Worm (Caenorhabditis elegans) whole organism, L2 larva: ENCODE measurements around the gene srbc-13.

Source experiments
- R02D3.7 ChIP-seq: fragments of 150-350 bp; optimal IDR thresholded peaks from 2 replicates; lab custom pipeline; 2014; ENCODE audit warnings: missing biosample characterization, missing genetic modification characterization
- ZK546.5 ChIP-seq: sonication (generic microtip); optimal IDR thresholded peaks from 2 replicates; lab custom pipeline; 2017; ENCODE audit warnings: missing biosample characterization, missing genetic modification characterization
- ama-1 ChIP-seq: fragments of 150-350 bp; optimal IDR thresholded peaks from 2 replicates; lab custom pipeline; 2018; ENCODE audit warnings: inconsistent platforms
- lsy-2 ChIP-seq, 2 experiments: fragments of 150-350 bp in 1 of 2; sonication (generic microtip) in 1 of 2; optimal IDR thresholded peaks; 2 replicates each; lab custom pipeline; 2014 to 2017; ENCODE audit warnings: missing biosample characterization in 2 of 2, missing genetic modification characterization in 2 of 2
- nhr-11 ChIP-seq: fragments of 150-350 bp; optimal IDR thresholded peaks from 2 replicates; lab custom pipeline; 2014; ENCODE audit warnings: missing biosample characterization, missing genetic modification characterization
- nhr-129 ChIP-seq: fragments of 150-350 bp; optimal IDR thresholded peaks from 2 replicates; lab custom pipeline; 2014; ENCODE audit warnings: missing biosample characterization, missing genetic modification characterization
- nhr-77 ChIP-seq: fragments of 150-350 bp; optimal IDR thresholded peaks from 2 replicates; lab custom pipeline; 2014; ENCODE audit warnings: missing biosample characterization, missing genetic modification characterization
- sem-4 ChIP-seq: fragments of 150-350 bp; optimal IDR thresholded peaks from 2 replicates; lab custom pipeline; 2014; ENCODE audit warnings: missing biosample characterization, missing genetic modification reagents, missing genetic modification characterization
- sma-9 ChIP-seq, 2 experiments: fragments of 150-350 bp in 1 of 2; sonication (generic microtip) in 1 of 2; optimal IDR thresholded peaks; 2 replicates each; lab custom pipeline; 2014 to 2016; ENCODE audit warnings: missing genetic modification characterization in 2 of 2, mild to moderate bottlenecking in 1 of 2, missing biosample characterization in 1 of 2, missing compliant biosample characterization in 1 of 2, missing genetic modification reagents in 1 of 2, moderate library complexity in 1 of 2
- unc-62 ChIP-seq: fragments of 150-350 bp; optimal IDR thresholded peaks from 2 replicates; lab custom pipeline; 2014; ENCODE audit warnings: missing biosample characterization, missing genetic modification reagents, missing genetic modification characterization

- no peak for TF ChIP-seq ZK546.5 (tag; lab: Kevin White, UChicago)
- no peak for TF ChIP-seq lsy-2 (tag; optimal IDR thresholded peaks at IDR 0.05; lab: Kevin White, UChicago)
- no peak for TF ChIP-seq sma-9 (GFP tag; optimal IDR thresholded peaks at IDR 0.05; lab: Kevin White, UChicago)
- no peak for TF ChIP-seq sma-9 (tag; optimal IDR thresholded peaks at IDR 0.05; lab: Kevin White, UChicago)
- TF ChIP-seq unc-62, result no peak
- TF ChIP-seq sem-4, result no peak
- TF ChIP-seq R02D3.7, result no peak
- TF ChIP-seq nhr-77, result no peak
- no peak for TF ChIP-seq ama-1 (lab: Kevin White, UChicago)
- no peak for TF ChIP-seq nhr-129 (tag; lab: Kevin White, UChicago)
- TF ChIP-seq nhr-11, result no peak
These were observed 39.4 kb upstream of the srbc-13 start for ce11 chrV:808260-808659.
